Fruit fly (Drosophila melanogaster): ENCODE measurements around the gene TTLL3A.

- TF ChIP-seq CG1529 (GFP tag; optimal IDR thresholded peaks at IDR 0.05) (no peak), C15 (GFP tag; IDR thresholded peaks at IDR 0.05) (no peak), CG18476 (GFP tag; optimal IDR thresholded peaks at IDR 0.05) (no peak), zfh1 (GFP tag; IDR thresholded peaks at IDR 0.05) (no peak), Dek (tag; optimal IDR thresholded peaks at IDR 0.05) (no peak), CG12391 (tag; optimal IDR thresholded peaks at IDR 0.05) (no peak)
Measured at dm6 chr2L:6784235-6784634, 44.2 kb upstream of the TTLL3A start.
